Fruit fly (Drosophila melanogaster) whole organism, wandering third instar larva: ENCODE results near the gene CG3588.

Source experiments
- CrebA ChIP-seq: fragments of 200-800 bp; sonication (Bioruptor generic); optimal IDR thresholded peaks from 2 replicates; lab custom pipeline; 2016; ENCODE audit warnings: missing biosample characterization, mild to moderate bottlenecking, missing genetic modification characterization, borderline replicate concordance
- Hnf4 ChIP-seq: fragments of 200-800 bp; sonication (Bioruptor generic); optimal IDR thresholded peaks from 2 replicates; lab custom pipeline; 2016; ENCODE audit warnings: missing biosample characterization, mild to moderate bottlenecking, missing genetic modification characterization
- Mio ChIP-seq: sonication (Bioruptor generic); optimal IDR thresholded peaks from 2 replicates; lab custom pipeline; 2016; ENCODE audit warnings: missing biosample characterization, missing genetic modification characterization
- Myc ChIP-seq: fragments of >200 bp; optimal IDR thresholded peaks from 2 replicates; lab custom pipeline; 2017
- N ChIP-seq: fragments of >200 bp; optimal IDR thresholded peaks from 2 replicates; lab custom pipeline; 2018; ENCODE audit warnings: missing biosample characterization, missing external identifiers, missing genetic modification characterization
- Rel ChIP-seq, 2 experiments: fragments of 200-800 bp; sonication (Bioruptor generic) in 1 of 2; optimal IDR thresholded peaks; 2 replicates in 1 of 2; 3 replicates in 1 of 2; lab custom pipeline; 2016 to 2019; ENCODE audit warnings: mild to moderate bottlenecking in 2 of 2, missing biosample characterization in 2 of 2, missing genetic modification characterization in 2 of 2, moderate library complexity in 1 of 2
- dl ChIP-seq, 2 experiments: fragments of 175-275, 200-275 bp in 1 of 2; fragments of 200-275 bp in 1 of 2; sonication (Bioruptor generic); optimal IDR thresholded peaks; lab custom pipeline; 2018; ENCODE audit warnings: mild to moderate bottlenecking in 2 of 2, missing biosample characterization in 2 of 2, missing genetic modification characterization in 2 of 2, moderate library complexity in 2 of 2; ENCODE audit not compliant: partially characterized antibody in 2 of 2, insufficient read depth in 1 of 2
- dmrt93B ChIP-seq: fragments of 200-800 bp; sonication (Bioruptor generic); optimal IDR thresholded peaks from 2 replicates; lab custom pipeline; 2018; ENCODE audit warnings: missing biosample characterization, mild to moderate bottlenecking, missing genetic modification characterization
- h ChIP-seq: fragments of 200-800 bp; sonication (Bioruptor generic); optimal IDR thresholded peaks from 3 replicates; lab custom pipeline; 2016; ENCODE audit warnings: missing biosample characterization, mild to moderate bottlenecking, missing genetic modification characterization
- lola ChIP-seq: fragments of >200 bp; optimal IDR thresholded peaks from 2 replicates; lab custom pipeline; 2017; ENCODE audit warnings: missing biosample characterization, missing genetic modification characterization
- pan ChIP-seq: fragments of >200 bp; optimal IDR thresholded peaks from 2 replicates; lab custom pipeline; 2017
- psq ChIP-seq: fragments of 200-800 bp; sonication (Bioruptor generic); optimal IDR thresholded peaks from 3 replicates; lab custom pipeline; 2017; ENCODE audit warnings: missing biosample characterization, mild to moderate bottlenecking, missing genetic modification characterization, moderate library complexity
- rgr ChIP-seq: fragments of 200-800 bp; sonication (Bioruptor generic); optimal IDR thresholded peaks from 3 replicates; lab custom pipeline; 2016; ENCODE audit warnings: missing biosample characterization, mild to moderate bottlenecking, missing genetic modification characterization
- sage ChIP-seq: fragments of 200-800 bp; sonication (Bioruptor generic); optimal IDR thresholded peaks from 2 replicates; lab custom pipeline; 2016; ENCODE audit warnings: missing biosample characterization, mild to moderate bottlenecking, missing genetic modification characterization

DNA sequence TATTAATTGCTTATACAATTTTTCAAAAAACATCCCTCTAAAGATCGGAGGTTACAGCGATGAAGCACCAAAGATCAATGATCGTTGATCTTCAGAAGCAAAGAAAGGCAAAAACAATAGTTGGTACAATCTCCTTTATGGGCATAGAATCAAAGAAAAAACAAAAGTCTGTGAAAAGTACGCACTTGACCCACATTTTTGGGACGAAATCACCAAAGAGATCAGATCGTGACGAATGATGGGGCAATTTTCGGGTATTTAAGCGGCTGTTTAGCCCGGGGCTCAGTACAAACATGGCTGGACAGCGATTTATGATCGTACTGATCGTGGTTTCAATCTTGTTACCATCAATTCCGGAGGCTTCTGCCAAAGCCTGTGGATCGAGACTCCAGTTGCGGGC is 27.2 kb downstream of the CG3588 start, which contains the start of gene CG17959:
- TF ChIP-seq psq = no peak
- no peak for TF ChIP-seq lola (GFP tag; lab: Kevin White, UChicago)
- no peak for TF ChIP-seq Mio (GFP tag; lab: Kevin White, UChicago)
- no peak for TF ChIP-seq Hnf4 (GFP tag; lab: Kevin White, UChicago)
- no peak for TF ChIP-seq Rel (GFP tag; optimal IDR thresholded peaks at IDR 0.05; lab: Kevin White, UChicago)
- TF ChIP-seq Rel (tag; optimal IDR thresholded peaks at IDR 0.05; lab: Kevin White, UChicago) = no peak
- TF ChIP-seq N (GFP tag; lab: Kevin White, UChicago) = no peak
- TF ChIP-seq pan (lab: Kevin White, UChicago) = no peak
- TF ChIP-seq h = no peak
- no peak for TF ChIP-seq dl (GFP tag; optimal IDR thresholded peaks at IDR 0.05; lab: Kevin White, UChicago; ENCODE audit: insufficient read depth in 1 of 2, partially characterized antibody in 2 of 2)
- no peak for TF ChIP-seq sage
- no peak for TF ChIP-seq dmrt93B (GFP tag; lab: Kevin White, UChicago)
- TF ChIP-seq Myc (lab: Kevin White, UChicago) = no peak
- no peak for TF ChIP-seq CrebA (GFP tag; lab: Kevin White, UChicago)
- TF ChIP-seq rgr = no peak
